Fruit fly (Drosophila melanogaster) whole organism, wandering third instar larva: ENCODE data around the gene pigeon.
A peak's percentile ranks its signal among the peaks of the same experiment; 100 is the strongest.

ENCODE experiments used
- Abd-B ChIP-seq: fragments of >200 bp; optimal IDR thresholded peaks from 2 replicates; lab custom pipeline; 2017; ENCODE audit warnings: missing biosample characterization, missing genetic modification characterization
- CG32264 ChIP-seq: fragments of 200-800 bp; sonication (Bioruptor generic); optimal IDR thresholded peaks from 2 replicates; lab custom pipeline; 2016; ENCODE audit warnings: missing biosample characterization, missing genetic modification characterization
- CG9705 ChIP-seq: fragments of 200-800 bp; sonication (Bioruptor generic); optimal IDR thresholded peaks from 2 replicates; lab custom pipeline; 2018; ENCODE audit warnings: missing biosample characterization, mild to moderate bottlenecking, missing genetic modification characterization
- CrebA ChIP-seq: fragments of 200-800 bp; sonication (Bioruptor generic); optimal IDR thresholded peaks from 2 replicates; lab custom pipeline; 2016; ENCODE audit warnings: missing biosample characterization, mild to moderate bottlenecking, missing genetic modification characterization, borderline replicate concordance
- Dfd ChIP-seq: fragments of >200 bp; optimal IDR thresholded peaks from 2 replicates; lab custom pipeline; 2017; ENCODE audit warnings: missing biosample characterization, missing genetic modification characterization
- Dif ChIP-seq: fragments of 200-275, 200-300 bp; sonication (Bioruptor generic); optimal IDR thresholded peaks from 2 replicates; lab custom pipeline; 2018; ENCODE audit warnings: missing biosample characterization, missing genetic modification characterization; ENCODE audit not compliant: partially characterized antibody
- GATAd ChIP-seq: sonication (Bioruptor generic); optimal IDR thresholded peaks from 2 replicates; lab custom pipeline; 2016; ENCODE audit warnings: missing biosample characterization, missing genetic modification characterization
- HLH106 ChIP-seq: fragments of 200-800 bp; optimal IDR thresholded peaks from 3 replicates; lab custom pipeline; 2019; ENCODE audit warnings: missing biosample characterization, mild to moderate bottlenecking, missing genetic modification characterization, moderate library complexity
- Hnf4 ChIP-seq: fragments of 200-800 bp; sonication (Bioruptor generic); optimal IDR thresholded peaks from 2 replicates; lab custom pipeline; 2016; ENCODE audit warnings: missing biosample characterization, mild to moderate bottlenecking, missing genetic modification characterization
- Hr78 ChIP-seq: fragments of >200 bp; optimal IDR thresholded peaks from 2 replicates; lab custom pipeline; 2017; ENCODE audit warnings: missing biosample characterization, missing genetic modification characterization
- Hr83 ChIP-seq: fragments of 200-300 bp; sonication (Bioruptor generic); optimal IDR thresholded peaks from 2 replicates; lab custom pipeline; 2016; ENCODE audit warnings: missing biosample characterization, mild to moderate bottlenecking, missing genetic modification characterization, moderate library complexity; ENCODE audit not compliant: poor library complexity, severe bottlenecking
- Jra ChIP-seq: sonication (Bioruptor generic); optimal IDR thresholded peaks from 2 replicates; lab custom pipeline; 2016; ENCODE audit warnings: missing biosample characterization, missing genetic modification characterization
- Mio ChIP-seq: sonication (Bioruptor generic); optimal IDR thresholded peaks from 2 replicates; lab custom pipeline; 2016; ENCODE audit warnings: missing biosample characterization, missing genetic modification characterization
- Myc ChIP-seq: fragments of >200 bp; optimal IDR thresholded peaks from 2 replicates; lab custom pipeline; 2017
- OdsH ChIP-seq: fragments of 200-800 bp; sonication (Bioruptor generic); optimal IDR thresholded peaks from 2 replicates; lab custom pipeline; 2016; ENCODE audit warnings: missing biosample characterization, mild to moderate bottlenecking, missing genetic modification characterization
- Rel ChIP-seq, 2 experiments: fragments of 200-800 bp; sonication (Bioruptor generic) in 1 of 2; optimal IDR thresholded peaks; 2 replicates in 1 of 2; 3 replicates in 1 of 2; lab custom pipeline; 2016 to 2019; ENCODE audit warnings: mild to moderate bottlenecking in 2 of 2, missing biosample characterization in 2 of 2, missing genetic modification characterization in 2 of 2, moderate library complexity in 1 of 2
- Sp1 ChIP-seq: fragments of 200-800 bp; sonication (Bioruptor generic); optimal IDR thresholded peaks from 3 replicates; lab custom pipeline; 2019; ENCODE audit warnings: missing biosample characterization, mild to moderate bottlenecking, missing genetic modification characterization, moderate library complexity
- br ChIP-seq: fragments of 200-800 bp; sonication (Bioruptor generic); optimal IDR thresholded peaks from 2 replicates; lab custom pipeline; 2016; ENCODE audit warnings: missing biosample characterization, missing genetic modification characterization
- brk ChIP-seq: fragments of 200-800 bp; sonication (Bioruptor generic); optimal IDR thresholded peaks from 2 replicates; lab custom pipeline; 2016; ENCODE audit warnings: missing biosample characterization, mild to moderate bottlenecking, missing genetic modification characterization
- dl ChIP-seq, 2 experiments: fragments of 175-275, 200-275 bp in 1 of 2; fragments of 200-275 bp in 1 of 2; sonication (Bioruptor generic); optimal IDR thresholded peaks; lab custom pipeline; 2018; ENCODE audit warnings: mild to moderate bottlenecking in 2 of 2, missing biosample characterization in 2 of 2, missing genetic modification characterization in 2 of 2, moderate library complexity in 2 of 2; ENCODE audit not compliant: partially characterized antibody in 2 of 2, insufficient read depth in 1 of 2
- dmrt93B ChIP-seq: fragments of 200-800 bp; sonication (Bioruptor generic); optimal IDR thresholded peaks from 2 replicates; lab custom pipeline; 2018; ENCODE audit warnings: missing biosample characterization, mild to moderate bottlenecking, missing genetic modification characterization
- dsf ChIP-seq: sonication (Bioruptor generic); optimal IDR thresholded peaks from 2 replicates; lab custom pipeline; 2016; ENCODE audit warnings: missing biosample characterization, missing genetic modification characterization, borderline replicate concordance
- ey ChIP-seq: fragments of 200-800 bp; sonication (Bioruptor generic); optimal IDR thresholded peaks from 2 replicates; lab custom pipeline; 2016; ENCODE audit warnings: missing biosample characterization, missing genetic modification characterization
- foxo ChIP-seq, 2 experiments: fragments of 200-800 bp; sonication (Bioruptor generic); optimal IDR thresholded peaks; 2 replicates in 1 of 2; 3 replicates in 1 of 2; lab custom pipeline; 2016 to 2017; ENCODE audit warnings: missing biosample characterization in 2 of 2, missing genetic modification characterization in 2 of 2
- fru ChIP-seq: fragments of 200-800 bp; sonication (Bioruptor generic); optimal IDR thresholded peaks from 3 replicates; lab custom pipeline; 2016; ENCODE audit warnings: missing biosample characterization, mild to moderate bottlenecking, missing genetic modification characterization
- h ChIP-seq: fragments of 200-800 bp; sonication (Bioruptor generic); optimal IDR thresholded peaks from 3 replicates; lab custom pipeline; 2016; ENCODE audit warnings: missing biosample characterization, mild to moderate bottlenecking, missing genetic modification characterization
- jim ChIP-seq: fragments of 175-275, 200-325 bp; sonication (Bioruptor generic); optimal IDR thresholded peaks from 2 replicates; lab custom pipeline; 2016; ENCODE audit warnings: missing biosample characterization, mild to moderate bottlenecking, missing genetic modification characterization
- lola ChIP-seq: fragments of >200 bp; optimal IDR thresholded peaks from 2 replicates; lab custom pipeline; 2017; ENCODE audit warnings: missing biosample characterization, missing genetic modification characterization
- pan ChIP-seq: fragments of >200 bp; optimal IDR thresholded peaks from 2 replicates; lab custom pipeline; 2017
- psq ChIP-seq: fragments of 200-800 bp; sonication (Bioruptor generic); optimal IDR thresholded peaks from 3 replicates; lab custom pipeline; 2017; ENCODE audit warnings: missing biosample characterization, mild to moderate bottlenecking, missing genetic modification characterization, moderate library complexity
- rgr ChIP-seq: fragments of 200-800 bp; sonication (Bioruptor generic); optimal IDR thresholded peaks from 3 replicates; lab custom pipeline; 2016; ENCODE audit warnings: missing biosample characterization, mild to moderate bottlenecking, missing genetic modification characterization
- sage ChIP-seq: fragments of 200-800 bp; sonication (Bioruptor generic); optimal IDR thresholded peaks from 2 replicates; lab custom pipeline; 2016; ENCODE audit warnings: missing biosample characterization, mild to moderate bottlenecking, missing genetic modification characterization
- sv ChIP-seq: fragments of 200-800 bp; sonication (Bioruptor generic); optimal IDR thresholded peaks from 3 replicates; lab custom pipeline; 2016; ENCODE audit warnings: missing biosample characterization, missing genetic modification characterization
- woc ChIP-seq: sonication (Bioruptor generic); optimal IDR thresholded peaks from 2 replicates; lab custom pipeline; 2016; ENCODE audit warnings: missing biosample characterization, mild to moderate bottlenecking, missing genetic modification characterization

Gene pigeon

dm6 chr2L:19190195-19190594, 4.4 kb downstream of the pigeon start, which contains the start of gene drl:
TSS of gene drl (plus strand) at chr2L:19190342.
- TF ChIP-seq Mio (no peak), fru (GFP tag; lab: Kevin White, UChicago) (no peak), dl (GFP tag; optimal IDR thresholded peaks at IDR 0.05; lab: Kevin White, UChicago; ENCODE audit: insufficient read depth in 1 of 2, partially characterized antibody in 2 of 2) (peak in 1 of 2 experiments; percentile 30), Dfd (GFP tag; lab: Kevin White, UChicago) (no peak), Hr78 (GFP tag; lab: Kevin White, UChicago) (no peak), sv (no peak), rgr (peak; percentile 24), Hr83 (GFP tag; lab: Kevin White, UChicago) (peak; percentile 30), Dif (GFP tag; lab: Kevin White, UChicago) (peak; percentile 59)

dm6 chr2L:19191789-19192297, 6.0 kb downstream of the pigeon start:
- TF ChIP-seq Sp1 (GFP tag; lab: Kevin White, UChicago) (no peak), dl (GFP tag; optimal IDR thresholded peaks at IDR 0.05; lab: Kevin White, UChicago; ENCODE audit: insufficient read depth in 1 of 2, partially characterized antibody in 2 of 2) (no peak)

- no peak for TF ChIP-seq Dfd (GFP tag; lab: Kevin White, UChicago)
- TF ChIP-seq foxo (GFP tag; optimal IDR thresholded peaks at IDR 0.05; lab: Kevin White, UChicago) = peak in 1 of 2 experiments; percentile 51
- no peak for TF ChIP-seq brk (GFP tag; lab: Kevin White, UChicago)
- TF ChIP-seq Sp1 (GFP tag; lab: Kevin White, UChicago) = peak; percentile 5
- no peak for TF ChIP-seq Hnf4 (GFP tag; lab: Kevin White, UChicago)
- TF ChIP-seq Abd-B (GFP tag; lab: Kevin White, UChicago) = no peak
- TF ChIP-seq lola (GFP tag; lab: Kevin White, UChicago) = no peak
- TF ChIP-seq OdsH (GFP tag; lab: Kevin White, UChicago) = peak; percentile 25
- peak; percentile 19 for TF ChIP-seq br
- TF ChIP-seq CG32264 = no peak
- TF ChIP-seq HLH106 (tag; lab: Kevin White, UChicago) = peak; percentile 29
- TF ChIP-seq Hr83 (GFP tag; lab: Kevin White, UChicago) = no peak
- TF ChIP-seq woc (GFP tag; lab: Kevin White, UChicago) = peak; percentile 29
- TF ChIP-seq rgr = peak; percentile 56
- peak; percentile 56 for TF ChIP-seq h (GFP tag; lab: Kevin White, UChicago)
- peak; percentile 51 for TF ChIP-seq fru (GFP tag; lab: Kevin White, UChicago)
- TF ChIP-seq ey (GFP tag; lab: Kevin White, UChicago) = peak; percentile 53
- TF ChIP-seq jim (GFP tag; lab: Kevin White, UChicago) = no peak
Measured at dm6 chr2L:19193703-19194102, 7.9 kb downstream of the pigeon start.

- TF ChIP-seq OdsH (GFP tag; lab: Kevin White, UChicago) = peak; percentile 84
- TF ChIP-seq Abd-B (GFP tag; lab: Kevin White, UChicago) = no peak
- peak; percentile 79 for TF ChIP-seq woc (GFP tag; lab: Kevin White, UChicago)
- TF ChIP-seq pan (lab: Kevin White, UChicago) = no peak
- TF ChIP-seq psq = peak; percentile 80
- peak; percentile 86 for TF ChIP-seq ey (GFP tag; lab: Kevin White, UChicago)
- TF ChIP-seq dsf (GFP tag; lab: Kevin White, UChicago) = peak; percentile 10
- peak; percentile 66 for TF ChIP-seq Rel (GFP tag; optimal IDR thresholded peaks at IDR 0.05; lab: Kevin White, UChicago)
- TF ChIP-seq Rel (tag; optimal IDR thresholded peaks at IDR 0.05; lab: Kevin White, UChicago) = peak; percentile 66
- peak; percentile 32 for TF ChIP-seq Mio
- peak; percentile 68 for TF ChIP-seq CG32264
- peak; percentile 88 for TF ChIP-seq br
- TF ChIP-seq sage (GFP tag; lab: Kevin White, UChicago) = peak; percentile 35
- peak; percentile 74 for TF ChIP-seq Jra
- peak; percentile 72 for TF ChIP-seq dmrt93B (GFP tag; lab: Kevin White, UChicago)
- TF ChIP-seq Myc (lab: Kevin White, UChicago) = no peak
- TF ChIP-seq foxo (GFP tag; optimal IDR thresholded peaks at IDR 0.05; lab: Kevin White, UChicago) = peak; percentile 15 to 90
- no peak for TF ChIP-seq Dif (GFP tag; lab: Kevin White, UChicago)
- TF ChIP-seq GATAd (GFP tag; lab: Kevin White, UChicago) = peak; percentile 40
- peak; percentile 84 for TF ChIP-seq rgr
- no peak for TF ChIP-seq dl (GFP tag; optimal IDR thresholded peaks at IDR 0.05; lab: Kevin White, UChicago; ENCODE audit: insufficient read depth in 1 of 2, partially characterized antibody in 2 of 2)
- TF ChIP-seq HLH106 (tag; lab: Kevin White, UChicago) = peak; percentile 87
- peak; percentile 92 for TF ChIP-seq fru (GFP tag; lab: Kevin White, UChicago)
- TF ChIP-seq Hnf4 (GFP tag; lab: Kevin White, UChicago) = peak; percentile 86
- TF ChIP-seq CrebA (GFP tag; lab: Kevin White, UChicago) = peak; percentile 24
- no peak for TF ChIP-seq Hr78 (GFP tag; lab: Kevin White, UChicago)
- TF ChIP-seq brk (GFP tag; lab: Kevin White, UChicago) = peak; percentile 68
- TF ChIP-seq CG9705 (GFP tag; lab: Kevin White, UChicago) = peak; percentile 80
- TF ChIP-seq Hr83 (GFP tag; lab: Kevin White, UChicago) = no peak
- peak; percentile 84 for TF ChIP-seq Sp1 (GFP tag; lab: Kevin White, UChicago)
- TF ChIP-seq h (GFP tag; lab: Kevin White, UChicago) = peak; percentile 91
Measured at dm6 chr2L:19196443-19197044, 10.7 kb downstream of the pigeon start.
